Fruit fly (Drosophila melanogaster): ENCODE measurements around the gene CG32536.

DNA sequence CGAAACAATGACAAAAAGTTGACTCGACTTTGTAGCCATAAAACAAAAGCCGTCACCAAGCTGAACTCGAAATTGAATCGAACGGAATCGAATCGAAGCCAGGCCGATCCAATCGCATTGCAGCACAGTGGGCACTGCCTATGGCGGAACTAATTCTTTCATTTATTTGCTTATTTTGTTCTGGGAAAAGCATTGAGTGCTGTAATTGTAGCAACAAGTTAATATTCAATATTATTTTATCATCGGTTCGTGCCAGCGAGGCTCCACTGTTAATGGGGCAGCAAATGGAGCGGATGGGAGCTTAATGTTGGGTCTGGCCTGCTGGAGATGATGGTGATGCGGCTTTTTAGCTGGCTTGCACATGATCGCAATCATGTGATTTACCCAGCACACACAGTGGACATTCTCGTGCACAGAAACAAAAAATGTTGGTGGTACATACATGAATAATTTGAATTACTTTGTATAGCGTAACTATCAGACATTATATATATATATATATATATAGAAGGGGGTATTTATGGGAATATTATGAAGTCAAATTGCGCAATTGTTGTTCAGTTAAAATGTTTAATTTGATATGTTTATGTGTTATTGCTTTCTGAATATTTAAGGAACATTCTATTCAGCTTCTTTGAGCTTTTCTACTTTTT lies 12.7 kb upstream of the CG32536 start:
- TF ChIP-seq CG9948 (tag; optimal IDR thresholded peaks at IDR 0.05) = peak; percentile 89
- TF ChIP-seq Snoo (tag; optimal IDR thresholded peaks at IDR 0.05) = peak; percentile 97
- TF ChIP-seq CG10348 (GFP tag; IDR thresholded peaks at IDR 0.05) = peak; percentile 89
- peak; percentile 97 for TF ChIP-seq Ets98B (GFP tag; IDR thresholded peaks at IDR 0.05)
